Fruit fly (Drosophila melanogaster) whole organism, prepupa: ENCODE results near the gene CG42727.
A peak's percentile ranks its signal among the peaks of the same experiment; 100 is the strongest.

Experiments
- CG4318 ChIP-seq: fragments of 200-800 bp; sonication (Bioruptor generic); optimal IDR thresholded peaks from 3 replicates; lab custom pipeline; 2017; ENCODE audit warnings: missing biosample characterization, mild to moderate bottlenecking, missing genetic modification characterization
- CG9139 ChIP-seq: fragments of 200-800 bp; sonication (Bioruptor generic); optimal IDR thresholded peaks from 3 replicates; lab custom pipeline; 2017; ENCODE audit warnings: missing biosample characterization, mild to moderate bottlenecking, missing genetic modification characterization
- svp ChIP-seq: fragments of 200-800 bp; sonication (Bioruptor generic); peaks from one replicate; lab custom pipeline; 2016; ENCODE audit warnings: missing biosample characterization, missing genetic modification characterization

DNA sequence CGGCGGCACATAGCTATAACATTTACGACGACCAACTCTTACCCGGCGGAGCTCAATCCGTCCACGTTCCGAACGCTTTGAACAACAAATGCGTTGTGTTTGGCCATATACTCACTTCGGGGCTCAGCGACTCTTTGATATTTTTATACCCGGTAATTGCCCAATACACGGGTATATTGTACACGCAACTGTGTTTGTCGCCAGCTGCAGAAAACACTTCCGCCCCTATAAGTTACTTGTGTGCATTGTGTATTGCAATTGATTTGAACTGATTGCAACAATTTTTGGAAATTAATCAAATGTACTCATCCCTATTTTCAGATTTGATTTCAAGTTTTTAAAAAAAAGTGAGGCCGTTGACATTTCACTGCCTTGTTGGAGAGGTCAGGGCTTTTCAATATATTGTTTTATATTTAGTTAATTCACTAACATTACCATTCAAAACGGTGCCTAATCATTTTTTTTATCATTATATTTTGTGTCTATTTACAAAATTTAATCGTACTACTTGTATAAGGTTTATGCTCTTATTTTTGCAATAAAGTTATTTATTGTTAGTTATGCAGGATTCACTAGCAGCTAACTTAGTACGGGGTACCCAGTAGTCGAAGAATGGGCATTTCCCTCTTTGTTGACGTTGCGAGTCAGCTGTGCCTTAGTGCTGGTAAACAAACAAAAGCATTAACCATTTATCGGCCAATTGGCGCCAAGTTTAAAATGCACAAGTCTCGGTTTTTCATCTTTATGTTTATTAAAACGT lies 4.7 kb upstream of the CG42727 start, which contains the start of gene Nagk:
- TF ChIP-seq CG9139 (GFP tag; lab: Kevin White, UChicago) = no peak
- no peak for TF ChIP-seq CG4318
- peak; percentile 92 for TF ChIP-seq svp (GFP tag; lab: Kevin White, UChicago)
